Worm (Caenorhabditis elegans) whole organism, young adult: ENCODE measurements around the gene F41H10.4.
A peak's percentile ranks its signal among the peaks of the same experiment; 100 is the strongest.

Experiments
- B0019.2 ChIP-seq: fragments of 200-800 bp; sonication (Bioruptor generic); conservative IDR thresholded peaks from 2 replicates; pipeline ENCODE4 v1.3.6; 2022; ENCODE audit warnings: missing genetic modification reagents, missing genetic modification characterization, missing compliant biosample characterization
- C06A6.2 ChIP-seq: fragments of 200-800 bp; sonication (Bioruptor generic); conservative IDR thresholded peaks from 2 replicates; pipeline ENCODE4 v1.3.6; 2022; ENCODE audit warnings: missing genetic modification characterization, missing compliant biosample characterization
- D2030.7 ChIP-seq: fragments of 200-800 bp; sonication (Bioruptor generic); IDR thresholded peaks from 2 replicates; pipeline ENCODE4 v1.3.6; 2022; ENCODE audit warnings: missing genetic modification reagents, missing genetic modification characterization, missing compliant biosample characterization
- F57C9.4 ChIP-seq: sonication (generic microtip); optimal IDR thresholded peaks from 2 replicates; lab custom pipeline; 2017; ENCODE audit warnings: mild to moderate bottlenecking, missing genetic modification characterization, missing compliant biosample characterization
- K11D2.4 ChIP-seq: fragments of 200-800 bp; sonication (Bioruptor generic); IDR thresholded peaks from 2 replicates; pipeline ENCODE4 v1.3.6; 2022; ENCODE audit warnings: missing genetic modification reagents, missing genetic modification characterization, missing compliant biosample characterization
- Y53F4B.3 ChIP-seq: fragments of 200-800 bp; sonication (Bioruptor generic); IDR thresholded peaks from 2 replicates; pipeline ENCODE4 v1.3.6; 2022; ENCODE audit warnings: missing genetic modification reagents, missing genetic modification characterization, missing compliant biosample characterization
- Y67H2A.10 ChIP-seq: fragments of 200-800 bp; sonication (Bioruptor generic); conservative IDR thresholded peaks from 2 replicates; pipeline ENCODE4 v1.3.6; 2022; ENCODE audit warnings: missing genetic modification reagents, missing genetic modification characterization, missing compliant biosample characterization
- ama-1 ChIP-seq, 3 experiments: fragments of 150-350 bp in 1 of 3; sonication (generic microtip) in 2 of 3; optimal IDR thresholded peaks; 2 replicates each; lab custom pipeline; 2014 to 2018; ENCODE audit warnings: missing biosample characterization in 2 of 3, missing genetic modification characterization in 2 of 3, missing genetic modification reagents in 2 of 3
- bed-2 ChIP-seq: fragments of 200-800 bp; sonication (Bioruptor generic); IDR thresholded peaks from 2 replicates; pipeline ENCODE4 v1.3.6; 2022; ENCODE audit warnings: missing genetic modification reagents, missing genetic modification characterization, missing compliant biosample characterization
- cebp-1 ChIP-seq, 2 experiments: fragments of 200-800 bp in 1 of 2; sonication (Bioruptor generic) in 1 of 2; sonication (generic microtip) in 1 of 2; IDR thresholded peaks in 1 of 2; optimal IDR thresholded peaks in 1 of 2; 2 replicates each; pipeline versions ENCODE4 v1.3.6 to Lab custom; 2017 to 2022; ENCODE audit warnings: missing compliant biosample characterization in 2 of 2, missing genetic modification characterization in 2 of 2, mild to moderate bottlenecking in 1 of 2, missing genetic modification reagents in 1 of 2, moderate library complexity in 1 of 2
- chd-7 ChIP-seq: sonication (generic microtip); optimal IDR thresholded peaks from 2 replicates; lab custom pipeline; 2016; ENCODE audit warnings: mild to moderate bottlenecking, missing genetic modification characterization, moderate library complexity, missing compliant biosample characterization
- egl-18 ChIP-seq: fragments of 200-800 bp; sonication (Bioruptor generic); IDR thresholded peaks from 2 replicates; pipeline ENCODE4 v1.3.6; 2022; ENCODE audit warnings: missing genetic modification reagents, missing genetic modification characterization, missing compliant biosample characterization
- egl-44 ChIP-seq: fragments of 200-800 bp; sonication (Bioruptor generic); IDR thresholded peaks from 2 replicates; pipeline ENCODE4 v1.3.6; 2022; ENCODE audit warnings: missing genetic modification reagents, missing genetic modification characterization, missing compliant biosample characterization
- ekl-4 ChIP-seq: fragments of 200-800 bp; sonication (Bioruptor generic); IDR thresholded peaks from 2 replicates; pipeline ENCODE4 v1.3.6; 2022; ENCODE audit warnings: missing genetic modification reagents, missing genetic modification characterization, missing compliant biosample characterization
- him-1 ChIP-seq: sonication (generic microtip); optimal IDR thresholded peaks from 2 replicates; lab custom pipeline; 2016; ENCODE audit warnings: missing genotype, missing genetic modification reagents, missing genetic modification characterization, missing compliant biosample characterization
- hlh-12 ChIP-seq: sonication (generic microtip); optimal IDR thresholded peaks from 2 replicates; lab custom pipeline; 2016; ENCODE audit warnings: missing genetic modification characterization, missing compliant biosample characterization
- hmg-1.2 ChIP-seq: fragments of 200-800 bp; sonication (Bioruptor generic); IDR thresholded peaks from 2 replicates; pipeline ENCODE4 v1.3.6; 2022; ENCODE audit warnings: missing genetic modification reagents, missing genetic modification characterization, missing compliant biosample characterization
- lsl-1 ChIP-seq: fragments of 200-800 bp; sonication (Bioruptor generic); optimal IDR thresholded peaks from 2 replicates; lab custom pipeline; 2018; ENCODE audit warnings: mild to moderate bottlenecking, missing genetic modification characterization, moderate library complexity, missing compliant biosample characterization
- madf-10 ChIP-seq: sonication (generic microtip); optimal IDR thresholded peaks from 2 replicates; lab custom pipeline; 2016; ENCODE audit warnings: mild to moderate bottlenecking, missing genetic modification characterization, missing compliant biosample characterization
- mxl-1 ChIP-seq: sonication (generic microtip); optimal IDR thresholded peaks from 2 replicates; lab custom pipeline; 2016; ENCODE audit warnings: missing genetic modification characterization, missing compliant biosample characterization
- nfyb-1 ChIP-seq: fragments of 200-800 bp; sonication (Bioruptor generic); IDR thresholded peaks from 2 replicates; pipeline ENCODE4 v1.3.6; 2022; ENCODE audit warnings: missing genetic modification reagents, missing genetic modification characterization, missing compliant biosample characterization
- nhr-80 ChIP-seq: sonication (generic microtip); optimal IDR thresholded peaks from 2 replicates; lab custom pipeline; 2016; ENCODE audit warnings: missing genetic modification characterization, missing compliant biosample characterization
- pbrm-1 ChIP-seq: fragments of 200-800 bp; sonication (Bioruptor generic); IDR thresholded peaks from 2 replicates; pipeline ENCODE4 v1.3.6; 2022; ENCODE audit warnings: missing genetic modification reagents, missing genetic modification characterization, missing compliant biosample characterization
- pha-4 ChIP-seq: fragments of 150-350 bp; sonication (generic microtip); optimal IDR thresholded peaks from 2 replicates; lab custom pipeline; 2014; ENCODE audit warnings: missing biosample characterization, missing genetic modification reagents, missing genetic modification characterization
- snpc-1.1 ChIP-seq: sonication (generic microtip); optimal IDR thresholded peaks from 2 replicates; lab custom pipeline; 2017; ENCODE audit warnings: missing genetic modification characterization, mild to moderate bottlenecking, missing compliant biosample characterization, antibody characterized with exemption, moderate library complexity, missing genotype, missing genetic modification reagents; ENCODE audit not compliant: insufficient read depth
- tbp1 ChIP-seq: fragments of 200-800 bp; sonication (Bioruptor generic); optimal IDR thresholded peaks from 2 replicates; lab custom pipeline; 2018; ENCODE audit warnings: mild to moderate bottlenecking, missing genetic modification characterization, missing compliant biosample characterization
- tbx-9 ChIP-seq: sonication (generic microtip); optimal IDR thresholded peaks from 2 replicates; lab custom pipeline; 2016; ENCODE audit warnings: borderline replicate concordance, missing genetic modification characterization, inconsistent platforms, missing compliant biosample characterization
- ztf-25 ChIP-seq: fragments of 200-800 bp; sonication (Bioruptor generic); IDR thresholded peaks from 2 replicates; pipeline ENCODE4 v1.3.6; 2022; ENCODE audit warnings: missing genetic modification reagents, missing genetic modification characterization, missing compliant biosample characterization
- ztf-26 ChIP-seq: sonication (generic microtip); optimal IDR thresholded peaks from 2 replicates; lab custom pipeline; 2017; ENCODE audit warnings: missing genetic modification characterization, missing compliant biosample characterization
- ztf-6 ChIP-seq: fragments of 200-800 bp; sonication (Bioruptor generic); IDR thresholded peaks from 2 replicates; pipeline ENCODE4 v1.3.6; 2022; ENCODE audit warnings: missing genetic modification reagents, missing genetic modification characterization, missing compliant biosample characterization

The F41H10.4 gene

ce11 chrIV:5377062-5377461 lies 12.7 kb downstream of the F41H10.4 start, which contains the start of gene elo-5:
Gene elo-5 (minus strand): TSS chrIV:5377117.
- TF ChIP-seq nhr-80 (peak; percentile 77), hlh-12 (tag; lab: Kevin White, UChicago) (no peak)

ce11 chrIV:5380140-5380539 lies 15.8 kb downstream of the F41H10.4 start:
- no peak for TF ChIP-seq F57C9.4 (tag; lab: Kevin White, UChicago)
- TF ChIP-seq him-1 (tag; lab: Kevin White, UChicago): no peak
- TF ChIP-seq Y67H2A.10 (GFP tag; lab: Robert Waterston, UW): no peak
- TF ChIP-seq snpc-1.1 (tag; lab: Kevin White, UChicago): no peak
- peak; percentile 67 for TF ChIP-seq nhr-80
- no peak for TF ChIP-seq mxl-1
- no peak for TF ChIP-seq bed-2 (GFP tag; lab: Robert Waterston, UW)

- TF ChIP-seq hmg-1.2 (GFP tag; lab: Robert Waterston, UW): no peak
- TF ChIP-seq B0019.2 (GFP tag; lab: Robert Waterston, UW): no peak
- TF ChIP-seq madf-10 (tag; lab: Kevin White, UChicago): no peak
- TF ChIP-seq F57C9.4 (tag; lab: Kevin White, UChicago): no peak
- no peak for TF ChIP-seq tbp1 (GFP tag; lab: Kevin White, UChicago)
- no peak for TF ChIP-seq ekl-4 (GFP tag; lab: Robert Waterston, UW)
- no peak for TF ChIP-seq cebp-1 (GFP tag; IDR thresholded peaks at IDR 0.05; lab: Robert Waterston, UW)
- no peak for TF ChIP-seq cebp-1 (tag; optimal IDR thresholded peaks at IDR 0.05; lab: Kevin White, UChicago)
- no peak for TF ChIP-seq egl-18 (GFP tag; lab: Robert Waterston, UW)
- TF ChIP-seq bed-2 (GFP tag; lab: Robert Waterston, UW): no peak
- no peak for TF ChIP-seq hlh-12 (tag; lab: Kevin White, UChicago)
- TF ChIP-seq lsl-1 (GFP tag; lab: Kevin White, UChicago): no peak
- no peak for TF ChIP-seq ztf-6 (GFP tag; lab: Robert Waterston, UW)
- no peak for TF ChIP-seq chd-7
- no peak for TF ChIP-seq nhr-80
- TF ChIP-seq ama-1 (optimal IDR thresholded peaks at IDR 0.05; lab: Kevin White, UChicago): no peak
- TF ChIP-seq ama-1 (GFP tag; optimal IDR thresholded peaks at IDR 0.05; lab: Kevin White, UChicago): no peak
- TF ChIP-seq, all 124 proteins: peak for 0
Observed at ce11 chrIV:5381334-5381733, 17.0 kb downstream of the F41H10.4 start, which contains the start of gene F41H10.2. Gene F41H10.2 (plus strand): TSS chrIV:5381634.

ce11 chrIV:5382609-5383008 lies 18.2 kb downstream of the F41H10.4 start, which contains the start of gene F41H10.1:
Gene F41H10.1 (plus strand): TSS chrIV:5382909.
- no peak for TF ChIP-seq tbx-9 (tag; lab: Kevin White, UChicago)
- no peak for TF ChIP-seq ztf-26 (tag; lab: Kevin White, UChicago)
- no peak for TF ChIP-seq D2030.7 (GFP tag; lab: Robert Waterston, UW)
- TF ChIP-seq C06A6.2: no peak
- no peak for TF ChIP-seq Y67H2A.10 (GFP tag; lab: Robert Waterston, UW)
- no peak for TF ChIP-seq nfyb-1
- no peak for TF ChIP-seq Y53F4B.3
- TF ChIP-seq pha-4 (tag; lab: Kevin White, UChicago): no peak
- TF ChIP-seq K11D2.4: no peak
- TF ChIP-seq egl-44: no peak
- no peak for TF ChIP-seq ztf-25 (GFP tag; lab: Robert Waterston, UW)

ce11 chrIV:5385020-5385419 lies 20.7 kb downstream of the F41H10.4 start, which contains the start of gene F41H10.12:
Gene F41H10.12 (plus strand): TSS chrIV:5385320.
- no peak for TF ChIP-seq pbrm-1 (GFP tag; lab: Robert Waterston, UW)
